Fruit fly (Drosophila melanogaster) whole organism, pupa: ENCODE data around the gene yata.

Experiments used
- CG10348 ChIP-seq: fragments of 200-800 bp; sonication (Bioruptor generic); IDR thresholded peaks from 2 replicates; pipeline ENCODE4 v1.3.6; 2022; ENCODE audit warnings: missing biosample characterization, missing genetic modification characterization
- CG12605 ChIP-seq: fragments of 200-800 bp; sonication (Bioruptor generic); IDR thresholded peaks from 2 replicates; pipeline ENCODE4 v1.3.6; 2022; ENCODE audit warnings: missing biosample characterization, missing genetic modification characterization
- CG13204 ChIP-seq: fragments of 200-800 bp; sonication (Bioruptor generic); optimal IDR thresholded peaks from 2 replicates; lab custom pipeline; 2018; ENCODE audit warnings: missing biosample characterization, mild to moderate bottlenecking, missing genetic modification characterization, moderate library complexity
- CG14655 ChIP-seq: fragments of 200-800 bp; sonication (Bioruptor generic); optimal IDR thresholded peaks from 3 replicates; lab custom pipeline; 2017; ENCODE audit warnings: mild to moderate bottlenecking, missing biosample characterization, missing genetic modification reagents, missing genetic modification characterization
- CG15710 ChIP-seq: fragments of 200-800 bp; sonication (Bioruptor generic); optimal IDR thresholded peaks from 2 replicates; lab custom pipeline; 2018; ENCODE audit warnings: missing biosample characterization, mild to moderate bottlenecking, missing genetic modification characterization, moderate library complexity
- CG17806 ChIP-seq: fragments of 200-800 bp; sonication (Bioruptor generic); optimal IDR thresholded peaks from 2 replicates; lab custom pipeline; 2018; ENCODE audit warnings: missing biosample characterization, mild to moderate bottlenecking, missing genetic modification characterization, moderate library complexity
- CG32121 ChIP-seq: fragments of 200-800 bp; sonication (Bioruptor generic); IDR thresholded peaks from 2 replicates; pipeline ENCODE4 v1.3.6; 2022; ENCODE audit warnings: missing biosample characterization, missing genetic modification characterization
- CG34367 ChIP-seq: fragments of 200-800 bp; sonication (Bioruptor generic); optimal IDR thresholded peaks from 2 replicates; lab custom pipeline; 2018; ENCODE audit warnings: missing biosample characterization, mild to moderate bottlenecking, missing genetic modification characterization
- CG4496 ChIP-seq: fragments of 200-800 bp; sonication (Bioruptor generic); IDR thresholded peaks from 3 replicates; pipeline ENCODE4 v1.3.6; 2022; ENCODE audit warnings: missing biosample characterization, missing genetic modification characterization
- CG8159 ChIP-seq: fragments of 200-800 bp; sonication (Bioruptor generic); optimal IDR thresholded peaks from 3 replicates; lab custom pipeline; 2018; ENCODE audit warnings: missing biosample characterization, mild to moderate bottlenecking, missing genetic modification characterization, moderate library complexity
- CG8301 ChIP-seq: fragments of 200-800 bp; sonication (Bioruptor generic); optimal IDR thresholded peaks from 2 replicates; lab custom pipeline; 2018; ENCODE audit warnings: missing biosample characterization, mild to moderate bottlenecking, missing genetic modification characterization
- CG9948 ChIP-seq: fragments of 200-800 bp; sonication (Bioruptor generic); optimal IDR thresholded peaks from 2 replicates; lab custom pipeline; 2018; ENCODE audit warnings: missing biosample characterization, mild to moderate bottlenecking, missing genetic modification characterization, moderate library complexity
- D1 ChIP-seq: fragments of 200-800 bp; sonication (Bioruptor generic); optimal IDR thresholded peaks from 2 replicates; lab custom pipeline; 2018; ENCODE audit warnings: missing biosample characterization, mild to moderate bottlenecking, missing genetic modification characterization, moderate library complexity
- EcR ChIP-seq: fragments of 200-800 bp; sonication (Bioruptor generic); optimal IDR thresholded peaks from 3 replicates; lab custom pipeline; 2019; ENCODE audit warnings: missing biosample characterization, missing genetic modification characterization, mild to moderate bottlenecking, moderate library complexity, missing genetic modification reagents
- Ets98B ChIP-seq: fragments of 200-800 bp; sonication (Bioruptor generic); IDR thresholded peaks from 2 replicates; pipeline ENCODE4 v1.3.6; 2022; ENCODE audit warnings: missing biosample characterization, missing genetic modification characterization
- Pif1A ChIP-seq: fragments of 200-800 bp; sonication (Bioruptor generic); optimal IDR thresholded peaks from 3 replicates; lab custom pipeline; 2016; ENCODE audit warnings: missing biosample characterization, missing genetic modification characterization
- Pif1B ChIP-seq: fragments of 200-800 bp; sonication (Bioruptor generic); optimal IDR thresholded peaks from 3 replicates; lab custom pipeline; 2016; ENCODE audit warnings: missing biosample characterization, missing genetic modification characterization
- Snoo ChIP-seq: fragments of 200-800 bp; sonication (Bioruptor generic); optimal IDR thresholded peaks from 3 replicates; lab custom pipeline; 2017; ENCODE audit warnings: missing biosample characterization, mild to moderate bottlenecking, missing genetic modification characterization, inconsistent platforms
- fd96Ca ChIP-seq: fragments of 200-800 bp; sonication (Bioruptor generic); IDR thresholded peaks from 3 replicates; pipeline ENCODE4 v1.3.6; 2022; ENCODE audit warnings: missing biosample characterization, missing genetic modification characterization
- gl ChIP-seq: fragments of 200-800 bp; sonication (Bioruptor generic); optimal IDR thresholded peaks from 2 replicates; lab custom pipeline; 2018; ENCODE audit warnings: missing biosample characterization, mild to moderate bottlenecking, missing genetic modification characterization
- rn ChIP-seq: fragments of 200-800 bp; sonication (Bioruptor generic); IDR thresholded peaks from 2 replicates; pipeline ENCODE4 v1.3.6; 2022; ENCODE audit warnings: missing biosample characterization, missing genetic modification characterization

The yata gene

dm6 chr3R:29711434-29711833 is 37.6 kb upstream of the yata start:
- TF ChIP-seq CG8159 (tag; lab: Kevin White, UChicago): no peak

dm6 chr3R:29714314-29714713 is 34.7 kb upstream of the yata start, which contains the start of gene Obp99d:
TSS of gene Obp99d (plus strand) at chr3R:29714505.
- TF ChIP-seq CG13204 (GFP tag; lab: Kevin White, UChicago): no peak
- no peak for TF ChIP-seq fd96Ca (GFP tag; lab: Robert Waterston, UW)
- TF ChIP-seq D1 (tag; lab: Kevin White, UChicago): no peak
- no peak for TF ChIP-seq CG34367
- no peak for TF ChIP-seq EcR (GFP tag; lab: Kevin White, UChicago)
- no peak for TF ChIP-seq Snoo
- no peak for TF ChIP-seq CG32121 (GFP tag; lab: Robert Waterston, UW)
- no peak for TF ChIP-seq CG10348
- TF ChIP-seq CG8301: no peak
- no peak for TF ChIP-seq gl
- TF ChIP-seq CG12605 (GFP tag; lab: Robert Waterston, UW): no peak

- TF ChIP-seq Pif1B (GFP tag; lab: Kevin White, UChicago): no peak
Observed at dm6 chr3R:29715277-29715676, 33.7 kb upstream of the yata start, which contains the start of gene Dup99B. TSS of gene Dup99B (minus strand) at chr3R:29715377.

- TF ChIP-seq CG4496 (GFP tag; lab: Robert Waterston, UW): no peak
- no peak for TF ChIP-seq Pif1B (GFP tag; lab: Kevin White, UChicago)
- no peak for TF ChIP-seq D1 (tag; lab: Kevin White, UChicago)
- TF ChIP-seq fd96Ca (GFP tag; lab: Robert Waterston, UW): no peak
- TF ChIP-seq CG17806 (tag; lab: Kevin White, UChicago): no peak
- TF ChIP-seq Snoo: no peak
- TF ChIP-seq CG8301: no peak
- TF ChIP-seq CG13204 (GFP tag; lab: Kevin White, UChicago): no peak
- TF ChIP-seq Pif1A: no peak
Observed at dm6 chr3R:29716043-29716781, 32.8 kb upstream of the yata start.

dm6 chr3R:29716782-29717317 is 32.2 kb upstream of the yata start, which contains the start of gene Obp99b:
TSS of gene Obp99b (minus strand) at chr3R:29716896.
- peak; percentile 36 for TF ChIP-seq CG15710 (tag; lab: Kevin White, UChicago)
- TF ChIP-seq CG32121 (GFP tag; lab: Robert Waterston, UW): peak; percentile 63; the same call in 1 of the 2 replicates
- TF ChIP-seq Pif1A: peak; percentile 69
- TF ChIP-seq rn: 0 out of 2 replicates have a peak, but pooled peaks have one; percentile 11
- TF ChIP-seq CG14655: peak; percentile 78
- TF ChIP-seq D1 (tag; lab: Kevin White, UChicago): no peak
- TF ChIP-seq EcR (GFP tag; lab: Kevin White, UChicago): peak; percentile 52
- peak; percentile 84 for TF ChIP-seq CG4496 (GFP tag; lab: Robert Waterston, UW)
- TF ChIP-seq CG8159 (tag; lab: Kevin White, UChicago): peak; percentile 48
- TF ChIP-seq Ets98B (GFP tag; lab: Robert Waterston, UW): peak; percentile 69; the same call in 1 of the 2 replicates
- TF ChIP-seq CG34367: peak; percentile 71
- TF ChIP-seq Snoo: peak; percentile 63
- peak; percentile 53; the same call in 1 of the 2 replicates for TF ChIP-seq CG12605 (GFP tag; lab: Robert Waterston, UW)
- TF ChIP-seq fd96Ca (GFP tag; lab: Robert Waterston, UW): peak; percentile 75; the same call in 2 of the 3 replicates
- TF ChIP-seq CG9948 (tag; lab: Kevin White, UChicago): peak; percentile 29
- TF ChIP-seq CG13204 (GFP tag; lab: Kevin White, UChicago): peak; percentile 58
- TF ChIP-seq CG17806 (tag; lab: Kevin White, UChicago): peak; percentile 42
- peak; percentile 24 for TF ChIP-seq Pif1B (GFP tag; lab: Kevin White, UChicago)
- TF ChIP-seq gl: peak; percentile 74
- peak; percentile 64 for TF ChIP-seq CG8301
- TF ChIP-seq CG10348: no peak
- TF ChIP-seq, all 21 proteins: peak for 19

- TF ChIP-seq Pif1A (peak; percentile 8), CG4496 (GFP tag; lab: Robert Waterston, UW) (peak; percentile 76), D1 (tag; lab: Kevin White, UChicago) (no peak), CG10348 (0 out of 2 replicates have a peak, but pooled peaks have one; percentile 15), Pif1B (GFP tag; lab: Kevin White, UChicago) (no peak), Ets98B (GFP tag; lab: Robert Waterston, UW) (peak; percentile 54), CG13204 (GFP tag; lab: Kevin White, UChicago) (no peak), CG9948 (tag; lab: Kevin White, UChicago) (no peak), CG15710 (tag; lab: Kevin White, UChicago) (peak; percentile 7), CG8159 (tag; lab: Kevin White, UChicago) (peak; percentile 18), CG8301 (peak; percentile 43), CG17806 (tag; lab: Kevin White, UChicago) (peak; percentile 13), CG34367 (no peak), CG12605 (GFP tag; lab: Robert Waterston, UW) (peak; percentile 44; the same call in 1 of the 2 replicates), fd96Ca (GFP tag; lab: Robert Waterston, UW) (no peak), Snoo (no peak), EcR (GFP tag; lab: Kevin White, UChicago) (no peak), gl (no peak), CG14655 (peak; percentile 25), rn (no peak), CG32121 (GFP tag; lab: Robert Waterston, UW) (peak; percentile 45; the same call in 1 of the 2 replicates)
Observed at dm6 chr3R:29717519-29717918, 31.5 kb upstream of the yata start.
